Worm (Caenorhabditis elegans) whole organism, young adult: Measurements from ENCODE around the gene tsr-2.
"Not testable (repeated sequence)": the region's sequence is repeated elsewhere in the genome, so short reads cannot be mapped to it uniquely, and the experiment has no call there.

Experiments used
- B0035.1 ChIP-seq: sonication (generic microtip); optimal IDR thresholded peaks from 2 replicates; lab custom pipeline; 2016; ENCODE audit warnings: missing genetic modification characterization, mild to moderate bottlenecking, missing compliant biosample characterization, missing genotype, missing genetic modification reagents
- B0261.1 ChIP-seq: sonication (generic microtip); optimal IDR thresholded peaks from 2 replicates; lab custom pipeline; 2016; ENCODE audit warnings: mild to moderate bottlenecking, missing genetic modification characterization, moderate library complexity, missing compliant biosample characterization
- B0336.3 ChIP-seq: fragments of 200-800 bp; sonication (Bioruptor generic); IDR thresholded peaks from 2 replicates; pipeline ENCODE4 v1.3.6; 2022; ENCODE audit warnings: missing genetic modification characterization, missing compliant biosample characterization
- D2030.7 ChIP-seq: fragments of 200-800 bp; sonication (Bioruptor generic); IDR thresholded peaks from 2 replicates; pipeline ENCODE4 v1.3.6; 2022; ENCODE audit warnings: missing genetic modification reagents, missing genetic modification characterization, missing compliant biosample characterization
- F23B12.7 ChIP-seq: sonication (generic microtip); optimal IDR thresholded peaks from 2 replicates; lab custom pipeline; 2017; ENCODE audit warnings: missing genetic modification characterization, mild to moderate bottlenecking, missing compliant biosample characterization, antibody characterized with exemption, moderate library complexity; ENCODE audit not compliant: insufficient read depth
- F39B2.1 ChIP-seq: fragments of 200-800 bp; sonication (Bioruptor generic); IDR thresholded peaks from 2 replicates; pipeline ENCODE4 v1.3.6; 2022; ENCODE audit warnings: missing genetic modification reagents, missing genetic modification characterization, missing compliant biosample characterization
- F49E8.2 ChIP-seq: sonication (generic microtip); optimal IDR thresholded peaks from 3 replicates; lab custom pipeline; 2017; ENCODE audit warnings: missing genetic modification characterization, mild to moderate bottlenecking, missing compliant biosample characterization, antibody characterized with exemption, moderate library complexity; ENCODE audit not compliant: insufficient read depth
- T07F8.4 ChIP-seq: sonication (generic microtip); optimal IDR thresholded peaks from 2 replicates; lab custom pipeline; 2016; ENCODE audit warnings: mild to moderate bottlenecking, missing genetic modification characterization, moderate library complexity, missing compliant biosample characterization
- ZK185.1 ChIP-seq: sonication (generic microtip); optimal IDR thresholded peaks from 2 replicates; lab custom pipeline; 2016; ENCODE audit warnings: mild to moderate bottlenecking, missing genetic modification characterization, missing compliant biosample characterization; ENCODE audit not compliant: poor library complexity, severe bottlenecking
- attf-6 ChIP-seq: fragments of 200-800 bp; sonication (Bioruptor generic); IDR thresholded peaks from 2 replicates; pipeline ENCODE4 v1.3.6; 2022; ENCODE audit warnings: missing genetic modification reagents, missing genetic modification characterization, missing compliant biosample characterization
- bed-1 ChIP-seq: fragments of 200-800 bp; sonication (Bioruptor generic); IDR thresholded peaks from 2 replicates; pipeline ENCODE4 v1.3.6; 2022; ENCODE audit warnings: missing genetic modification reagents, missing genetic modification characterization, missing compliant biosample characterization
- ceh-100 ChIP-seq: fragments of 200-800 bp; sonication (Bioruptor generic); IDR thresholded peaks from 2 replicates; pipeline ENCODE4 v1.3.6; 2022; ENCODE audit warnings: missing genetic modification reagents, missing genetic modification characterization, missing compliant biosample characterization
- chd-7 ChIP-seq: sonication (generic microtip); optimal IDR thresholded peaks from 2 replicates; lab custom pipeline; 2016; ENCODE audit warnings: mild to moderate bottlenecking, missing genetic modification characterization, moderate library complexity, missing compliant biosample characterization
- efl-1 ChIP-seq: fragments of 150-350 bp; optimal IDR thresholded peaks from 2 replicates; lab custom pipeline; 2014; ENCODE audit warnings: missing biosample characterization, missing genetic modification reagents, missing genetic modification characterization
- egl-18 ChIP-seq: fragments of 200-800 bp; sonication (Bioruptor generic); IDR thresholded peaks from 2 replicates; pipeline ENCODE4 v1.3.6; 2022; ENCODE audit warnings: missing genetic modification reagents, missing genetic modification characterization, missing compliant biosample characterization
- egrh-3 ChIP-seq: fragments of 200-800 bp; sonication (Bioruptor generic); IDR thresholded peaks from 2 replicates; pipeline ENCODE4 v1.3.6; 2022; ENCODE audit warnings: missing genetic modification reagents, missing genetic modification characterization, missing compliant biosample characterization
- ekl-4 ChIP-seq: fragments of 200-800 bp; sonication (Bioruptor generic); IDR thresholded peaks from 2 replicates; pipeline ENCODE4 v1.3.6; 2022; ENCODE audit warnings: missing genetic modification reagents, missing genetic modification characterization, missing compliant biosample characterization
- hmg-1.2 ChIP-seq: fragments of 200-800 bp; sonication (Bioruptor generic); IDR thresholded peaks from 2 replicates; pipeline ENCODE4 v1.3.6; 2022; ENCODE audit warnings: missing genetic modification reagents, missing genetic modification characterization, missing compliant biosample characterization
- hsf-1 ChIP-seq: fragments of 200-800 bp; sonication (Bioruptor generic); IDR thresholded peaks from 2 replicates; pipeline ENCODE4 v1.3.6; 2022; ENCODE audit warnings: missing genetic modification reagents, missing genetic modification characterization, missing compliant biosample characterization
- lin-26 ChIP-seq: fragments of 200-800 bp; sonication (Bioruptor generic); IDR thresholded peaks from 2 replicates; pipeline ENCODE4 v1.3.6; 2022; ENCODE audit warnings: missing genetic modification reagents, missing genetic modification characterization, missing compliant biosample characterization
- lsl-1 ChIP-seq: fragments of 200-800 bp; sonication (Bioruptor generic); optimal IDR thresholded peaks from 2 replicates; lab custom pipeline; 2018; ENCODE audit warnings: mild to moderate bottlenecking, missing genetic modification characterization, moderate library complexity, missing compliant biosample characterization
- madf-10 ChIP-seq: sonication (generic microtip); optimal IDR thresholded peaks from 2 replicates; lab custom pipeline; 2016; ENCODE audit warnings: mild to moderate bottlenecking, missing genetic modification characterization, missing compliant biosample characterization
- mes-4 ChIP-seq: sonication (generic microtip); optimal IDR thresholded peaks from 2 replicates; lab custom pipeline; 2016; ENCODE audit warnings: missing genotype, missing genetic modification characterization, missing compliant biosample characterization
- nfyb-1 ChIP-seq: fragments of 200-800 bp; sonication (Bioruptor generic); IDR thresholded peaks from 2 replicates; pipeline ENCODE4 v1.3.6; 2022; ENCODE audit warnings: missing genetic modification reagents, missing genetic modification characterization, missing compliant biosample characterization
- nhr-179 ChIP-seq: sonication (generic microtip); optimal IDR thresholded peaks from 2 replicates; lab custom pipeline; 2016; ENCODE audit warnings: mild to moderate bottlenecking, missing genetic modification characterization, missing compliant biosample characterization
- nhr-80 ChIP-seq: sonication (generic microtip); optimal IDR thresholded peaks from 2 replicates; lab custom pipeline; 2016; ENCODE audit warnings: missing genetic modification characterization, missing compliant biosample characterization
- rcor-1 ChIP-seq: fragments of 200-800 bp; sonication (Bioruptor generic); IDR thresholded peaks from 2 replicates; pipeline ENCODE4 v1.3.6; 2022; ENCODE audit warnings: missing genetic modification reagents, missing genetic modification characterization, missing compliant biosample characterization
- rpc-1 ChIP-seq, 2 experiments: fragments of 150-350 bp in 1 of 2; sonication (generic microtip) in 1 of 2; optimal IDR thresholded peaks; 2 replicates each; lab custom pipeline; 2014 to 2018; ENCODE audit warnings: missing biosample characterization in 1 of 2, missing genetic modification characterization in 1 of 2, missing genetic modification reagents in 1 of 2, missing genotype in 1 of 2
- snpc-3.4 ChIP-seq: sonication (generic microtip); optimal IDR thresholded peaks from 2 replicates; lab custom pipeline; 2017; ENCODE audit warnings: missing genetic modification characterization, mild to moderate bottlenecking, missing compliant biosample characterization, antibody characterized with exemption, moderate library complexity, missing genotype, missing genetic modification reagents
- snpc-4 ChIP-seq, 5 experiments: fragments of 150-350 bp in 1 of 5; sonication (generic microtip) in 4 of 5; optimal IDR thresholded peaks; 2 replicates each; lab custom pipeline; 2014 to 2018; ENCODE audit warnings: missing genetic modification characterization in 5 of 5, missing biosample characterization in 3 of 5, antibody characterized with exemption in 2 of 5, mild to moderate bottlenecking in 2 of 5, missing compliant biosample characterization in 2 of 5, missing genotype in 2 of 5, moderate library complexity in 2 of 5, missing genetic modification reagents in 1 of 5
- somi-1 ChIP-seq: fragments of 200-800 bp; sonication (Bioruptor generic); optimal IDR thresholded peaks from 2 replicates; lab custom pipeline; 2018; ENCODE audit warnings: mild to moderate bottlenecking, missing genetic modification characterization, missing compliant biosample characterization
- tbp1 ChIP-seq: fragments of 200-800 bp; sonication (Bioruptor generic); optimal IDR thresholded peaks from 2 replicates; lab custom pipeline; 2018; ENCODE audit warnings: mild to moderate bottlenecking, missing genetic modification characterization, missing compliant biosample characterization
- unc-62 ChIP-seq: fragments of 150-350 bp; optimal IDR thresholded peaks from 2 replicates; lab custom pipeline; 2014; ENCODE audit warnings: missing biosample characterization, missing genetic modification reagents, missing genetic modification characterization
- zim-3 ChIP-seq: sonication (generic microtip); optimal IDR thresholded peaks from 2 replicates; lab custom pipeline; 2017; ENCODE audit warnings: mild to moderate bottlenecking, missing genetic modification characterization, moderate library complexity, missing compliant biosample characterization
- ztf-18 ChIP-seq: sonication (generic microtip); optimal IDR thresholded peaks from 2 replicates; lab custom pipeline; 2016; ENCODE audit warnings: missing genotype, mild to moderate bottlenecking, missing genetic modification characterization, missing compliant biosample characterization

Gene tsr-2

DNA sequence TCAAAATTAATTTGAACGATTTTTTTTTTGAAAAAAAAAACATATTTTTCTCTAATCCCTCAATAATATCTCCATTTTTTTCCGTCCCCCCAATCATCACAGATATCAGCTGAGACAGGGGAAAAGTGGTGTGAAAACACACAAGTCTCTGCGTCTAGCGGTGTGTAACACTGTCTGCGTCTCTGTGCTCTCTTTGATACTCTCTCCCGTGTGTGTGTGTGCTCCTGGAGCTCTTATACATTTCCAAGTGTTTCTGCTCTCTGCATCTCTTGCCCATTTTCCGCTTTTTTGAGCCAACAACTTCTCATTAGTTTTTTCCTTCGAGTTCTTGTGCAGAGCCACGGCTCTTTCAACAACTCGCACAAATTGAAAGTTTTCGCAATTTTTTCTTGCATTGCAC is 7.2 kb downstream of the tsr-2 start (continued):
- TF ChIP-seq bed-1 (GFP tag; lab: Robert Waterston, UW) (no peak), F39B2.1 (GFP tag; lab: Robert Waterston, UW) (no peak), nhr-179 (tag; lab: Kevin White, UChicago) (no peak), efl-1 (GFP tag; lab: Kevin White, UChicago) (no peak), madf-10 (tag; lab: Kevin White, UChicago) (no peak), somi-1 (GFP tag; lab: Kevin White, UChicago) (peak; percentile 17), hmg-1.2 (GFP tag; lab: Robert Waterston, UW) (peak; percentile 73; the same call in 1 of the 2 replicates), ekl-4 (GFP tag; lab: Robert Waterston, UW) (no peak), nhr-80 (peak; percentile 52), rcor-1 (GFP tag; lab: Robert Waterston, UW) (0 out of 2 replicates have a peak, but pooled peaks have one; percentile 27)

DNA sequence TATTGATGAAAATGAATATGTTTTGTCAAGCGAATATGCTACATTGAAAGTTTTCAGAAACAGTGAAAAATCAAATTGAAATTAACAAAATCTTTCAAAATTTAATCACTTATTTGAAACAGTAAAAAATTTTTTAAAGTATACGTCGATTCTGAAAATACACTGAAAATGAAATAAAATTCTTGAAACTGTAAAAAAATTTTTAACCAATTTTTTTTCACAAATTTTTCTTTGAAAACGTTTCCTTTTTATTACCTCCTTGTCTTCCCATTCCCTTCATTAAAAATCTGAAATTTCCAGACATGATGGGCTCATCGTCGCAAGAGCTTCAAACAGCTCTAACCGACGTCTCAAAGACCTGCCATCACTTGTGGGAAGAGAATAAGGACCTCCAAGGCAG is 7.6 kb downstream of the tsr-2 start, which contains the start of gene sta-1:
Gene sta-1, plus strand, starts transcription at position 301 of the 400 bp plus-strand sequence.
- not testable (repeated sequence) for TF ChIP-seq B0336.3 (GFP tag; lab: Robert Waterston, UW); unc-62; egl-18 (GFP tag; lab: Robert Waterston, UW)

DNA sequence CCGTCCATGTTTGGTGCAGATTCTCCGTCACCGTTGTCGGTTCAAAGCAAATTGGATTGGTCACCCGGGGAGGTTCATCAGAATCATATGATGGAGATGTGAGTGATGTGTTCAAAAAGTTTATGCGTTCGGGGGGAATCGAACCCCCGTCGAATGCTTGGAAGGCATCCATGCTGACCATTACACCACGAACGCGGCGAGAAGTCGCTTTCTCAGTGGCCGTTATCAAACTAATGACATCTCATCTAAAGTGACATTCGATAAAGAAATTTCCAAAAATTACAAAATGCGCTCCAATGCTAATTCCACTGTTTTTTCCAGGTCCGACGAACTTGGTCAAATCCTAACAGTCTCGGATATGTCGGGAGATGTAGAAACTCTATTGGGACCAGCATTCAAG is 14.3 kb downstream of the tsr-2 start:
- TF ChIP-seq D2030.7 (GFP tag; lab: Robert Waterston, UW) (peak; percentile 58; the same call in 1 of the 2 replicates), attf-6 (GFP tag; lab: Robert Waterston, UW) (peak; percentile 95), tbp1 (GFP tag; lab: Kevin White, UChicago) (peak; percentile 84), hmg-1.2 (GFP tag; lab: Robert Waterston, UW) (peak; percentile 33; the same call in 1 of the 2 replicates), B0261.1 (tag; lab: Kevin White, UChicago) (peak; percentile 49), snpc-4 (tag; optimal IDR thresholded peaks at IDR 0.05; lab: Kevin White, UChicago) (peak in 2 of 4 experiments; percentile 73 to 81), egrh-3 (GFP tag; lab: Robert Waterston, UW) (0 out of 2 replicates have a peak, but pooled peaks have one; percentile 10), rpc-1 (tag; optimal IDR thresholded peaks at IDR 0.05; lab: Kevin White, UChicago) (peak; percentile 47)
- TF ChIP-seq snpc-4 (GFP tag; optimal IDR thresholded peaks at IDR 0.05; lab: Kevin White, UChicago); rpc-1 (optimal IDR thresholded peaks at IDR 0.05; lab: Kevin White, UChicago): not testable (repeated sequence)
- TF ChIP-seq, all 124 proteins: peak for 8; not testable (repeated sequence) for 116

DNA sequence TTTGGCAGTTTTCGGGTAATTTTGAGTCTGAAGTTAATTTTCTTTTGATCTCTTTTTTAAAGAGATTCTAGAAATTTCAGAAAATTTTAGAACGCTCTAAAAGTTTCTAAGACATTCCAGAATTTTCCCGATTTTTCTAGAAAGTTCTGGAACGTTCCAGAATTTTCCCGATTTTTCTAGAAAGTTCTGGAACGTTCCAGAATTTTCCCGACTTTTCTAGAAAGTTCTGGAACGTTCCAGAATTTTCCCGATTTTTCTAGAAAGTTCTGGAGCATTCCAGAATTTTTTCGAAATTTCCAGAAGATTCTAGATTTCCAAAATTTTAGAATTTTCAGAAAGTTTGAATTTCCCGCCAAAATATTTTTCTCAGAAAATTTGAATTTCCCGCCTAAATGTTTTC is 19.1 kb downstream of the tsr-2 start:
- peak; percentile 94 for TF ChIP-seq hsf-1 (GFP tag; lab: Robert Waterston, UW)

DNA sequence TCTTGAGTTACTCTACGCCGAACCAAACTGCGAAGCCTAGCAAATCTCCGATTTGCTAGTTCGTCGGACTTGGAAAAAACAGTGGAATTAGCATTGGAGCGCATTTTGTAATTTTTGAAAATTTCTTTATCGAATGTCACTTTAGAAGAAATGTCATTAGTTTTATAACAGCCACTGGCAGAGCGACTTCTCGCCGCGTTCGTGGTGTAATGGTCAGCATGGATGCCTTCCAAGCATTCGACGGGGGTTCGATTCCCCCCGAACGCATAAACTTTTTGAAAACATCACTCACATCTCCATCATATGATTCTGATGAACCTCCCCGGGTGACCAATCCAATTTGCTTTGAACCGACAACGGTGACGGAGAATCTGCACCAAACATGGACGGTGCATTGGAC is 25.4 kb downstream of the tsr-2 start:
- TF ChIP-seq B0261.1 (tag; lab: Kevin White, UChicago) = peak; percentile 48
- peak; percentile 20 for TF ChIP-seq rpc-1 (optimal IDR thresholded peaks at IDR 0.05; lab: Kevin White, UChicago)
- peak; percentile 46 for TF ChIP-seq rpc-1 (tag; optimal IDR thresholded peaks at IDR 0.05; lab: Kevin White, UChicago)
- TF ChIP-seq ceh-100 = 0 out of 2 replicates have a peak, but pooled peaks have one; percentile 11
- TF ChIP-seq nfyb-1 (GFP tag; lab: Robert Waterston, UW) = peak; percentile 70
- peak; percentile 92 for TF ChIP-seq attf-6 (GFP tag; lab: Robert Waterston, UW)
- peak; percentile 85 for TF ChIP-seq tbp1 (GFP tag; lab: Kevin White, UChicago)
- TF ChIP-seq snpc-4 (GFP tag; optimal IDR thresholded peaks at IDR 0.05; lab: Kevin White, UChicago) = not testable (repeated sequence)
- peak in 1 of 4 experiments; percentile 80 for TF ChIP-seq snpc-4 (tag; optimal IDR thresholded peaks at IDR 0.05; lab: Kevin White, UChicago)
- peak; percentile 42; the same call in 1 of the 2 replicates for TF ChIP-seq hmg-1.2 (GFP tag; lab: Robert Waterston, UW)
- 0 out of 2 replicates have a peak, but pooled peaks have one; percentile 37 for TF ChIP-seq lin-26 (GFP tag; lab: Robert Waterston, UW)
- TF ChIP-seq D2030.7 (GFP tag; lab: Robert Waterston, UW) = peak; percentile 71

DNA sequence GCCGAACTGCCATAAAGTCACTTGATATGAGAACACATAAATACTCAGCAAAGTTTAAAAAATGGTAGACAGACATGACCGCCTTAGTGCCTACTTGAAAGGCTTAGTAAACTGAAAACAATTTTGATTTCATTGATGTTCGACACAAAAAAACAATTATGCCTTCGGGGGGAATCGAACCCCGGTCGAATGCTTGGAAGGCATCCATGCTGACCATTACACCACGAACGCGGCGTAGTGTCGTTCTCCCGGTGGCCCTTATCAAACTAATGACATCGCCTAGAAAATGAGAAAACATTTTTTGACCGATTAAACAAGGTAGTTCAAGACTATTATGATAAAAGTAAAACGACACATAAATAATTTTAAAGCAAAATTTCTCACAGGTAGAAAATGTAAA is 27.8 kb downstream of the tsr-2 start:
- peak; percentile 88 for TF ChIP-seq snpc-4 (GFP tag; optimal IDR thresholded peaks at IDR 0.05; lab: Kevin White, UChicago)
- peak in 3 of 4 experiments; percentile 94 to 97 (median 96) for TF ChIP-seq snpc-4 (tag; optimal IDR thresholded peaks at IDR 0.05; lab: Kevin White, UChicago)
- TF ChIP-seq F23B12.7 (tag; lab: Kevin White, UChicago) = peak; percentile 66
- TF ChIP-seq chd-7 (tag; lab: Kevin White, UChicago) = no peak
- peak; percentile 50 for TF ChIP-seq snpc-3.4 (tag; lab: Kevin White, UChicago)
- no peak for TF ChIP-seq B0035.1
- peak; percentile 28 for TF ChIP-seq lsl-1 (GFP tag; lab: Kevin White, UChicago)
- peak; percentile 42 for TF ChIP-seq ztf-18 (tag; lab: Kevin White, UChicago)
- TF ChIP-seq mes-4 (tag; lab: Kevin White, UChicago) = no peak
- peak; percentile 2 for TF ChIP-seq F49E8.2 (tag; lab: Kevin White, UChicago)
- TF ChIP-seq tbp1 (GFP tag; lab: Kevin White, UChicago) = peak; percentile 95
- TF ChIP-seq ZK185.1 (tag; lab: Kevin White, UChicago) = peak; percentile 81
- TF ChIP-seq zim-3 (tag; lab: Kevin White, UChicago) = no peak
- TF ChIP-seq T07F8.4 = peak; percentile 33
